Worm (Caenorhabditis elegans) whole organism, L4/young adult: ENCODE results near the gene bud-31.

Experiments used
- W03F9.2 ChIP-seq: fragments of 150-350 bp; optimal IDR thresholded peaks from 2 replicates; lab custom pipeline; 2014; ENCODE audit warnings: missing biosample characterization, missing genetic modification characterization
- dao-5 ChIP-seq: sonication (generic microtip); optimal IDR thresholded peaks from 2 replicates; lab custom pipeline; 2016; ENCODE audit warnings: missing genotype, missing genetic modification characterization, moderate library complexity, missing compliant biosample characterization
- him-1 ChIP-seq: sonication (generic microtip); optimal IDR thresholded peaks from 2 replicates; lab custom pipeline; 2016; ENCODE audit warnings: missing genotype, missing genetic modification reagents, missing genetic modification characterization, missing compliant biosample characterization

ce11 chrIII:9721991-9722390, 25.7 kb upstream of the bud-31 start:
- TF ChIP-seq W03F9.2 (no peak), him-1 (tag; lab: Kevin White, UChicago) (no peak), dao-5 (tag; lab: Kevin White, UChicago) (no peak)
